Fruit fly (Drosophila melanogaster): Measurements from ENCODE around the gene Tango14.

Gene Tango14

DNA sequence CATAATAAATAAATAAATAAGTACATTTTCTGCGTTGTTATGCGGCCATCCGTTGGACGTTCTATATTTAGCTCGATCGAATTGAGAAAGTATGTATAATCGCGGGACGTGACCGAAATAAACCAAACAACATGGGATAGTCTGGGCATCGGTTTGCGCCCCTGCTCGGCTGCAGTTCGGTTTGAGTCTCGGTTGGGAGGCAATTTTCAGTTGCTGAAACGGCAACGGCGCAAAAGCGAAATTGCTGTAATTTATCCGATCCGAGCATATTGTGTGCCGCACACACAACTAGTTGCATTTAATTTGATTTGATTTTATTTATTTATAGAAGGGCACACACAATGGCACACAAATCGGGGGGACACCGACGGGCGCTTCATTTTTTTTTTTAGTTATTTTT lies 40.3 kb upstream of the Tango14 start:
- TF ChIP-seq Eip93F (GFP tag; optimal IDR thresholded peaks at IDR 0.05) (no peak), CG32006 (GFP tag; optimal IDR thresholded peaks at IDR 0.05) (no peak), Gug (GFP tag; IDR thresholded peaks at IDR 0.05) (no peak), CG10669 (GFP tag; optimal IDR thresholded peaks at IDR 0.05) (no peak), topi (GFP tag; optimal IDR thresholded peaks at IDR 0.05) (no peak), dac (GFP tag; optimal IDR thresholded peaks at IDR 0.05) (no peak), svp (GFP tag) (peak; percentile 61), eg (GFP tag; IDR thresholded peaks at IDR 0.05) (peak; percentile 31; the same call in 2 of the 3 replicates), esn (GFP tag; optimal IDR thresholded peaks at IDR 0.05) (no peak), Lpt (GFP tag; optimal IDR thresholded peaks at IDR 0.05) (no peak), Eip78C (GFP tag) (peak; percentile 14), CG7368 (GFP tag; optimal IDR thresholded peaks at IDR 0.05) (no peak)

DNA sequence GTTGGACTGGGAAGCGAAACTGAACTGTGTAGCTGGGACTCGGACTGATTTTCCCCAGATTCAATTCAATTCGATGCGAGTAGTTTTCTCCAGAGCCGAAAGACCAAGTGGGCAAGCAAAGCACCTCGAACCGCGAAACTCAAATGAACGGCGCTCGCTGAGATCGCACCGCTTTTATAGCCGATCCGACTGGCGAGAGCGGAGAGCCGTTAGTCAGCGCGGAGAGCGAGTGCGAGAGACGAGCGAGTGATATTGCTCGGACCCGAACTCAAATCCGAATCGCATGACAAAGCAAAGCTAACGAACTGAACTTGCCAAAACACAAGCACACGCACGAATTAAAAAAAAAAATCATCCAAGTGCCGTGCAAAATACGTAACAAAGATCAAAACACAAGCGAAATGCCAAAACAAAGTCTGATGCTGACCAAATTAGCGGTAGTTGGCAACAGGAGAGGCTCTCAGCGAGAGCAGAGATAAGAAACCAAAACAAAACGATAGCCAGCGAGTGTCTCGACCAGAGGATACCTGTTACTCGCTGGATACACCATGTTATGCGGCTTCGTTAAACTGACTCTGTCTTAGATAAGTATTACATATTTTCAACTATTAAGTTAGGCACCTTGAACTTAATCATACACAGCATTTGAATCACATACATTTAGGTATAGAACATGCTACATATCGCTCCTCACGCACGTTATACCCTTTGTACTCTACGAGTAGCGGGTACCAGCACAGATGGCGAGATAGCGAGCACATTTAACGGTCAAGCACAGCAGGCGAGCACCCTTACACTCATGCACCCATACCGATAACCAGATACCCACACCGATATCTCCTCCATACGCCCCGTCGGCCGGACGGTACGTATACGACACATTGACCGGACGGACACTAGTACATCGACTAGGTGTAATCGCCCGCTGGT lies 39.3 kb upstream of the Tango14 start:
- TF ChIP-seq CG31627 (GFP tag; optimal IDR thresholded peaks at IDR 0.05) (peak; percentile 81), Sox15 (GFP tag; optimal IDR thresholded peaks at IDR 0.05) (peak; percentile 73), acj6 (GFP tag; optimal IDR thresholded peaks at IDR 0.05) (peak; percentile 84), salr (GFP tag; optimal IDR thresholded peaks at IDR 0.05) (peak in 1 of 2 experiments; percentile 73), fd85E (GFP tag; optimal IDR thresholded peaks at IDR 0.05) (peak; percentile 24), Sox102F (GFP tag; optimal IDR thresholded peaks at IDR 0.05) (peak; percentile 82), ss (GFP tag; optimal IDR thresholded peaks at IDR 0.05) (peak in 1 of 2 experiments; percentile 59), Met (GFP tag; optimal IDR thresholded peaks at IDR 0.05) (peak; percentile 81), Hr4 (GFP tag; optimal IDR thresholded peaks at IDR 0.05) (peak; percentile 84), CG6276 (GFP tag; optimal IDR thresholded peaks at IDR 0.05) (peak; percentile 72), OdsH (GFP tag; optimal IDR thresholded peaks at IDR 0.05) (peak; percentile 77), esn (GFP tag; optimal IDR thresholded peaks at IDR 0.05) (peak; percentile 82), CG4318 (GFP tag; optimal IDR thresholded peaks at IDR 0.05) (peak; percentile 31), fkh (GFP tag; optimal IDR thresholded peaks at IDR 0.05) (peak; percentile 20), CG8632 (GFP tag; optimal IDR thresholded peaks at IDR 0.05) (peak; percentile 70), fd59A (GFP tag; optimal IDR thresholded peaks at IDR 0.05) (peak; percentile 37), spab (GFP tag; optimal IDR thresholded peaks at IDR 0.05) (peak; percentile 61), topi (GFP tag; optimal IDR thresholded peaks at IDR 0.05) (peak; percentile 81), CG6163 (GFP tag; IDR thresholded peaks at IDR 0.05) (peak; percentile 82), Sox14 (GFP tag; optimal IDR thresholded peaks at IDR 0.05) (peak; percentile 87), Ets21C (GFP tag; optimal IDR thresholded peaks at IDR 0.05) (peak; percentile 57), Eip78C (GFP tag) (peak; percentile 94), Smox (GFP tag; optimal IDR thresholded peaks at IDR 0.05) (peak; percentile 81), CG16779 (tag; optimal IDR thresholded peaks at IDR 0.05) (peak; percentile 35), dac (GFP tag; optimal IDR thresholded peaks at IDR 0.05) (peak; percentile 47), CG15336 (GFP tag; IDR thresholded peaks at IDR 0.05) (peak; percentile 78), CG7368 (GFP tag; optimal IDR thresholded peaks at IDR 0.05) (peak; percentile 69), CG6792 (GFP tag; optimal IDR thresholded peaks at IDR 0.05) (peak; percentile 77), cyc (GFP tag; optimal IDR thresholded peaks at IDR 0.05) (peak; percentile 73), CG6854 (GFP tag; optimal IDR thresholded peaks at IDR 0.05) (no peak), CG6808 (GFP tag; optimal IDR thresholded peaks at IDR 0.05) (peak; percentile 52), CG11762 (GFP tag; optimal IDR thresholded peaks at IDR 0.05; ENCODE audit: insufficient read depth) (peak; percentile 70), net (GFP tag; optimal IDR thresholded peaks at IDR 0.05) (peak; percentile 84), CG3919 (GFP tag; optimal IDR thresholded peaks at IDR 0.05) (peak; percentile 71), CG9139 (GFP tag; optimal IDR thresholded peaks at IDR 0.05) (peak; percentile 9), svp (GFP tag) (peak; percentile 96), eg (GFP tag; IDR thresholded peaks at IDR 0.05) (peak; percentile 84), CG32006 (GFP tag; optimal IDR thresholded peaks at IDR 0.05) (peak; percentile 85), vri (GFP tag; optimal IDR thresholded peaks at IDR 0.05) (peak; percentile 79), CG11902 (GFP tag; optimal IDR thresholded peaks at IDR 0.05) (peak; percentile 67), Blimp-1 (GFP tag; optimal IDR thresholded peaks at IDR 0.05) (peak; percentile 2), CG8119 (GFP tag; IDR thresholded peaks at IDR 0.05) (peak; percentile 73), Eip93F (GFP tag; optimal IDR thresholded peaks at IDR 0.05) (peak; percentile 62)
